Worm (Caenorhabditis elegans): ENCODE results near the gene gst-20.
"Not testable (repeated sequence)": the region's sequence is repeated elsewhere in the genome, so short reads cannot be mapped to it uniquely, and the experiment has no call there.

gst-20 gene

DNA sequence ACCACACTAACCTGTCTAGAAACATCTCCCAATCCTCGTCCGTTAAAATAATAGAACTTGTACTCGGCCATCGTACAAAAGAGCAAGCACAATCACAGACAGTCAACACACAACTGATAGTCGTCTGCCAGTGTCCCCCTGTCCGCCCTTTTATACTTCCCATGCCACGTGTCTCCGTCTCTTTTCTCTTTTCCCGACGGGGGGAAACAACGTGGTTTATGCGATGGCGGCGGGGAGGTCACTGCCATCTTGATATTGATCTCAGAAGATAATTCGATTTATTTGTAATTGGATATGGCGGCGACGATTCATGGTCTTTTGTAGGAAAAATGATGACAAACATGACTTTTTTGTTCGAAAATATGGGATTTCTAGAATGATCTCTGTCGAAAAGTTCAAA is at the start of gene gst-20:
Gene gst-20, minus strand, starts transcription at position 170 of the 400 bp plus-strand sequence.
- TF ChIP-seq unc-42 (tag; optimal IDR thresholded peaks at IDR 0.05) (no peak), elt-2 (tag; optimal IDR thresholded peaks at IDR 0.05) (peak; percentile 10), rnt-1 (tag; optimal IDR thresholded peaks at IDR 0.05) (peak; percentile 59), unc-55 (GFP tag; optimal IDR thresholded peaks at IDR 0.05) (peak; percentile 10), hlh-30 (tag; optimal IDR thresholded peaks at IDR 0.05; ENCODE audit: insufficient read depth) (no peak)

DNA sequence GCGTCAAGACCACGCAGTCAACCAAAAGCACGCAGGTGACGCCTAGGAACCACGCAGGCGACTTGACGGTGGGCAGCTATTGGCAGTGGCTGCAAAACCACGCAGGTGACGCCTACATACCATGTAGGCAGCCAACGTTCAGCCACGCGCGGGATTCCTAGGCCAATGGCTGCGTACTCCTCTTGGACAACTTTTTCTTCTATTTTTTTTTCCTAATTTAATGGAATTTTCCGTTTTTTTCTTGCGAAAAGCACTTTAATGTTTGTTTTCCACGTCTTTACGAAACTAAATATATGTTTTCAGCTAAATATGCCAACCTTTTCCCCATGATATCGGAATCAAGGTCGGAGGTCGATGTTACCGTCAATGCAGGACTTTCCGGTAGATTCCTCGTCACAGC is 45.1 kb upstream of the gst-20 start, which contains the start of gene C31C9.9:
Gene C31C9.9, plus strand, starts transcription at position 301 of the 400 bp plus-strand sequence.
- TF ChIP-seq ceh-14, ttx-3, elt-2 (tag; optimal IDR thresholded peaks at IDR 0.05): not testable (repeated sequence)

DNA sequence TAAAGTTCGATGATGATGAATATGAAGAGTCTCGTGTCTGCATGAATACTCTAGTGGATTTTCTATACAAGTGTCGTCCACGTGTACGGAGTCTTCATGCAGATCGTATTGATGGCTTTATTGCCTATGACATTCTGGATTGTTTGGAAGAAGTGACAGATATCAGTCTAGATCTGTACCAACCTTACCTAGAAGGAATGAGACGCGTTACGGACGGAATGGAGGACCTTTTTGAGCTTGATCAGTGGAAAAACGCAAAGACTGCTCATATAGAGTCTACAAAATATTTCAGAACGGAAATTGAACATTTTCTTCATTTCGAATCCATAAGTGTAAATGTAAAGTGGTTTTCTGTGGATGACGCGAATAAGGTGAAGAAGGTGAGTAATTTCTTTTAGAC is 38.6 kb upstream of the gst-20 start, which contains the start of gene fbxa-169:
Gene fbxa-169, plus strand, starts transcription at position 301 of the 400 bp plus-strand sequence.
- TF ChIP-seq ama-1 (optimal IDR thresholded peaks at IDR 0.05) (no peak), ceh-9 (tag; optimal IDR thresholded peaks at IDR 0.05) (no peak), dmd-4 (tag; optimal IDR thresholded peaks at IDR 0.05; ENCODE audit: borderline replicate concordance) (no peak), Y22D7AL.16 (tag; optimal IDR thresholded peaks at IDR 0.05) (no peak), pha-2 (tag; optimal IDR thresholded peaks at IDR 0.05) (no peak), C08G9.2 (tag; optimal IDR thresholded peaks at IDR 0.05) (no peak), sox-2 (GFP tag; IDR thresholded peaks at IDR 0.05) (no peak), fkh-6 (tag; optimal IDR thresholded peaks at IDR 0.05) (no peak), nhr-232 (tag; optimal IDR thresholded peaks at IDR 0.05) (no peak), lim-6 (tag; optimal IDR thresholded peaks at IDR 0.05) (no peak), hlh-13 (GFP tag; optimal IDR thresholded peaks at IDR 0.05) (no peak), rnt-1 (tag; optimal IDR thresholded peaks at IDR 0.05) (no peak), fax-1 (tag; optimal IDR thresholded peaks at IDR 0.05) (no peak), C38D4.7 (GFP tag; optimal IDR thresholded peaks at IDR 0.05) (no peak), pros-1 (tag; optimal IDR thresholded peaks at IDR 0.05) (no peak), tbx-2 (tag; optimal IDR thresholded peaks at IDR 0.05) (no peak), npax-4 (tag; optimal IDR thresholded peaks at IDR 0.05) (no peak), ceh-19 (GFP tag; optimal IDR thresholded peaks at IDR 0.05) (no peak)

DNA sequence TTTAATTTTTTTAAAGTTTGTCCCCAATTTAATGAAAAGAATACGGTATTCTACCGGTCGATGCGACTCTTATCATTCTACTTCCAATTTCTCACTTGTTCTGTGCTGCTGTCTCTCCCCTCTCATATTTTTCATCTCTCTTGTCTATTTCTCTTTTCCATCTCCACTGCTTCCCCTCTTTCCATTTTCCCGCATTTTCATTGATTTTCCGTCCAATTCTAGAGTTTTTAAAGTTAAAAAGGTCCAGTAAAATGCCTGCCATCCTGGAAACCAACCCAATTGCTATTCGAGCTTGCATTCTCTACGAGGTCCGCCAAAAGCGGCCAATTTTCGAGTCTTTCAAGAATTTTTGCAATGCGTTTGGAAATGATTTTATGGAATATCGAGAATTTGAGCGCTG is 31.7 kb upstream of the gst-20 start, which contains the start of gene fbxa-167:
Gene fbxa-167, plus strand, starts transcription at position 179 of the 400 bp plus-strand sequence.
- TF ChIP-seq syd-9 (tag; optimal IDR thresholded peaks at IDR 0.05) (no peak), ceh-22 (tag; optimal IDR thresholded peaks at IDR 0.05) (no peak), elt-2 (tag; optimal IDR thresholded peaks at IDR 0.05) (peak; percentile 14), C38D4.7 (GFP tag; optimal IDR thresholded peaks at IDR 0.05) (no peak), ceh-9 (tag; optimal IDR thresholded peaks at IDR 0.05) (no peak), che-1 (tag; optimal IDR thresholded peaks at IDR 0.05) (no peak), hlh-15 (tag; optimal IDR thresholded peaks at IDR 0.05) (no peak), pros-1 (tag; optimal IDR thresholded peaks at IDR 0.05) (no peak), ceh-18 (tag; optimal IDR thresholded peaks at IDR 0.05) (no peak), ceh-48 (tag; optimal IDR thresholded peaks at IDR 0.05) (peak; percentile 75), dmd-4 (tag; optimal IDR thresholded peaks at IDR 0.05; ENCODE audit: borderline replicate concordance) (no peak), ama-1 (optimal IDR thresholded peaks at IDR 0.05) (no peak), sdc-2 (tag; optimal IDR thresholded peaks at IDR 0.05) (no peak), ceh-31 (tag; optimal IDR thresholded peaks at IDR 0.05) (peak; percentile 13), hlh-30 (tag; optimal IDR thresholded peaks at IDR 0.05; ENCODE audit: insufficient read depth) (no peak), unc-3 (GFP tag; conservative IDR thresholded peaks at IDR 0.05) (no peak), unc-3 (tag; optimal IDR thresholded peaks at IDR 0.05) (no peak), hlh-6 (tag; optimal IDR thresholded peaks at IDR 0.05) (no peak), lim-6 (tag; optimal IDR thresholded peaks at IDR 0.05) (no peak), fkh-6 (tag; optimal IDR thresholded peaks at IDR 0.05) (no peak), ceh-45 (GFP tag; IDR thresholded peaks at IDR 0.05) (no peak), Y22D7AL.16 (tag; optimal IDR thresholded peaks at IDR 0.05) (no peak)
